Worm (Caenorhabditis elegans): Measurements from ENCODE around the gene F53E10.1.

DNA sequence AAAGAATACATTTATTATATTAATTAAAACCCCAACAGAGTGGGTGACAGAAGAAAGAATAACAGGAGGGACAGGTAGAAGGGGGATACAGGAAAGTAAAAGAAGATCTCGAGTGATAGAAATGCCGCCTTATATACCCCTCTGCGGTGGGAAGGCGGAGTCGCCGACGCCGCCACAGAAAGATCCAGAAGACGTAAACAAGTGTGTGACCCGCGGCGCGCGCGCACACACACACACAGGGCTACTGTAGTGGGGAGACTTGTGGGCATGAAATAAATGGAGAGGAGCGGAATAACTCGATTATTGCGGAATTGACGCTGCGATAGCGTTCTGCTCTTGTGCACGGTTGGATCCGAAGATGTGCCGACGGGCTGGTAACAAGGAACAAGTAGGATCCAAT is 19.4 kb upstream of the F53E10.1 start:
- TF ChIP-seq pha-4 (tag; optimal IDR thresholded peaks at IDR 0.05), result no peak
- no peak for TF ChIP-seq snpc-1.1 (tag; optimal IDR thresholded peaks at IDR 0.05; ENCODE audit: insufficient read depth)
